Fruit fly (Drosophila melanogaster): Measurements from ENCODE around the gene CG14543.

Gene CG14543

DNA sequence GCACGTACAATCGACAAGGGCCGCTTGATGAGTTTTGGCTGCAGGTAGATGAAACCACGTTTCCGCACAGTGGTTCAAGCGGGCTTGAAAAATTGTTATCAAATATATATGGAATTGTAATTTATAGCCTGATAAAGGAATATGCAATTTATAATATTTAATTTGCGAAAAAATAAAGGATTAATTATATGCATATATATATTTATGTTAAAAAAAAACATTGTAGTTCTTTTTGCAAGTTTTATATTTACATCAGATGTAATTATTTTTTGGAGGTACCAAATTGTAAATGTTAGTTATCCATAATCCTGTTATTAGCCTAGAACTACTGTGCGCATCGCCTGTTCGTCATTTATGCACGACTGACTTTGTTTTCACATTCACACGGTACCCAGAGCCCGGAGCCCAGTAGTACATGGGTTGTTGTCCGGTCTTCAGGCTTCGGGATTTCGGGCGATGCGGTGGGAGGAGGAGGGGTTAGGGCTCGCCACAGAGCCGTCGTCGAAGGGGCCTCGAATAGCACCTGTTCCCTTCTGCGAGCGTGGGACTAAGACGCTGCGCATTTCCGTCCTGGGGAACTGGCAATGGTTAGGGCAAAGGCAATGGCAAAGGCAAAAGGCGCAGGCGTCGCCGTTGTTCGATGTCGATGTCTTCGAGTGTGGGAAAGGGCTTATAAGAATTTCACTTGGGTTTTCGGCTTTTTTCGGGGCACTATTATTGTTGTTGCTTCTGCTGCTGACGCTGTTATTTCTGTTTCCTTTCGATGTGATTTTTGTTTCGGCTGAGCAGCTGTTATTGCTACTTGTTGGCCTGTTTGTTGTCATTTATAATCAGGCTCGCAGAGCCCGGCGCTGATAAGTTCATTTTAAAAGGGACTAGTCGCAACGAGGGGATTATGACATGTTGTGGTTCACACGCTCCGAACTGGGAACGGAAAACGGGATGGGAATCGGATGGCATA lies 38.4 kb upstream of the CG14543 start (continued):
- peak; percentile 73 for TF ChIP-seq ttk (GFP tag; IDR thresholded peaks at IDR 0.05)
- peak; percentile 97 for TF ChIP-seq CG2712 (tag; optimal IDR thresholded peaks at IDR 0.05)
- peak; percentile 94 for TF ChIP-seq CG17829 (tag; optimal IDR thresholded peaks at IDR 0.05)
- TF ChIP-seq CG13123 (GFP tag; optimal IDR thresholded peaks at IDR 0.05) = peak; percentile 34
- peak; percentile 45 for TF ChIP-seq YL-1 (GFP tag; optimal IDR thresholded peaks at IDR 0.05)
- TF ChIP-seq lbe (GFP tag; optimal IDR thresholded peaks at IDR 0.05) = peak; percentile 72
- TF ChIP-seq CG13424 (tag; optimal IDR thresholded peaks at IDR 0.05) = peak; percentile 90
- no peak for TF ChIP-seq pfk (GFP tag; optimal IDR thresholded peaks at IDR 0.05)
- peak; percentile 77 for TF ChIP-seq CG10959 (GFP tag; IDR thresholded peaks at IDR 0.05)
- TF ChIP-seq zfh2 (GFP tag; optimal IDR thresholded peaks at IDR 0.05) = no peak
- no peak for TF ChIP-seq bigmax (GFP tag; optimal IDR thresholded peaks at IDR 0.05)
- TF ChIP-seq CG11085 (GFP tag; IDR thresholded peaks at IDR 0.05) = no peak
- peak; percentile 92 for TF ChIP-seq Ssrp (tag; optimal IDR thresholded peaks at IDR 0.05)
- peak; percentile 82 for TF ChIP-seq twi (tag; optimal IDR thresholded peaks at IDR 0.05)
- TF ChIP-seq Jarid2 (GFP tag; optimal IDR thresholded peaks at IDR 0.05) = no peak
- TF ChIP-seq sisA (GFP tag; IDR thresholded peaks at IDR 0.05) = peak; percentile 42; the same call in 1 of the 2 replicates
- no peak for TF ChIP-seq CG5953 (GFP tag; IDR thresholded peaks at IDR 0.05)
- peak; percentile 52 for TF ChIP-seq CG14441 (GFP tag; IDR thresholded peaks at IDR 0.05)
- no peak for TF ChIP-seq sima (GFP tag; optimal IDR thresholded peaks at IDR 0.05)
- no peak for TF ChIP-seq Bgb (GFP tag; IDR thresholded peaks at IDR 0.05; ENCODE audit: partially characterized antibody)
- peak; percentile 92 for TF ChIP-seq Sox100B (GFP tag; optimal IDR thresholded peaks at IDR 0.05)
- TF ChIP-seq Dad (GFP tag; optimal IDR thresholded peaks at IDR 0.05) = no peak
- TF ChIP-seq tap (tag; optimal IDR thresholded peaks at IDR 0.05) = peak; percentile 66
- no peak for TF ChIP-seq Dip3 (GFP tag; optimal IDR thresholded peaks at IDR 0.05)
- TF ChIP-seq kah (GFP tag; optimal IDR thresholded peaks at IDR 0.05) = peak; percentile 36
- no peak for TF ChIP-seq wdn (GFP tag; IDR thresholded peaks at IDR 0.05)
- TF ChIP-seq CG12744 (GFP tag; optimal IDR thresholded peaks at IDR 0.05) = no peak
- TF ChIP-seq tx (GFP tag; optimal IDR thresholded peaks at IDR 0.05) = no peak
- no peak for TF ChIP-seq pzg (GFP tag; optimal IDR thresholded peaks at IDR 0.05)
- no peak for TF ChIP-seq slbo (GFP tag; IDR thresholded peaks at IDR 0.05)
- no peak for TF ChIP-seq dm (GFP tag; optimal IDR thresholded peaks at IDR 0.05)
- no peak for TF ChIP-seq luna (GFP tag; optimal IDR thresholded peaks at IDR 0.05)
- TF ChIP-seq CG16813 (GFP tag; IDR thresholded peaks at IDR 0.05; ENCODE audit: partially characterized antibody) = no peak
- TF ChIP-seq CG4854 (GFP tag; optimal IDR thresholded peaks at IDR 0.05) = no peak
- peak; percentile 74 for TF ChIP-seq PHDP (tag; optimal IDR thresholded peaks at IDR 0.05)
- no peak for TF ChIP-seq zen2 (GFP tag; IDR thresholded peaks at IDR 0.05; ENCODE audit: partially characterized antibody)
- TF ChIP-seq scrt (GFP tag; optimal IDR thresholded peaks at IDR 0.05) = peak; percentile 40
- TF ChIP-seq CG4617 (GFP tag; optimal IDR thresholded peaks at IDR 0.05; ENCODE audit: borderline replicate concordance) = peak; percentile 62
- peak; percentile 74 for TF ChIP-seq CG30020 (tag; optimal IDR thresholded peaks at IDR 0.05)
- peak; percentile 61 for TF ChIP-seq CG12299 (tag; optimal IDR thresholded peaks at IDR 0.05)
- TF ChIP-seq Drgx (GFP tag; IDR thresholded peaks at IDR 0.05) = peak; percentile 28; the same call in 1 of the 2 replicates
- TF ChIP-seq tio (GFP tag; optimal IDR thresholded peaks at IDR 0.05) = peak; percentile 79
- peak; percentile 95 for TF ChIP-seq Kr (GFP tag; optimal IDR thresholded peaks at IDR 0.05)
- no peak for TF ChIP-seq MBD-R2 (GFP tag; IDR thresholded peaks at IDR 0.05)
- no peak for TF ChIP-seq repo (GFP tag; optimal IDR thresholded peaks at IDR 0.05)
- TF ChIP-seq caup (GFP tag; optimal IDR thresholded peaks at IDR 0.05; ENCODE audit: severe bottlenecking) = peak; percentile 19
- no peak for TF ChIP-seq shn (GFP tag; optimal IDR thresholded peaks at IDR 0.05)
- no peak for TF ChIP-seq disco-r (GFP tag; optimal IDR thresholded peaks at IDR 0.05)
- TF ChIP-seq Deaf1 (tag; optimal IDR thresholded peaks at IDR 0.05) = no peak
